Fruit fly (Drosophila melanogaster) whole organism, embryonic: ENCODE data around the gene CG13850.
A peak's percentile ranks its signal among the peaks of the same experiment; 100 is the strongest.

ENCODE experiments used
- ATbp ChIP-seq: fragments of 200-800 bp; sonication (Bioruptor generic); optimal IDR thresholded peaks from 2 replicates; lab custom pipeline; 2017; ENCODE audit warnings: missing biosample characterization, mild to moderate bottlenecking, missing genetic modification characterization, missing genetic modification reagents
- Atf-2 ChIP-seq: fragments of 200-800 bp; sonication (Bioruptor generic); optimal IDR thresholded peaks from 2 replicates; lab custom pipeline; 2016; ENCODE audit warnings: missing biosample characterization, missing genetic modification characterization
- B-H2 ChIP-seq: fragments of 200-800 bp; sonication (Bioruptor generic); optimal IDR thresholded peaks from 2 replicates; lab custom pipeline; 2018; ENCODE audit warnings: missing biosample characterization, mild to moderate bottlenecking, missing genetic modification characterization
- BtbVII ChIP-seq: fragments of 200-800 bp; sonication (Bioruptor generic); optimal IDR thresholded peaks from 3 replicates; lab custom pipeline; 2017; ENCODE audit warnings: missing biosample characterization, mild to moderate bottlenecking, missing genetic modification characterization
- CG11456 ChIP-seq: fragments of 200-800 bp; sonication (Bioruptor generic); IDR thresholded peaks from 3 replicates; pipeline ENCODE4 v1.3.6; 2022; ENCODE audit warnings: missing biosample characterization, missing genetic modification characterization
- CG12155 ChIP-seq: fragments of 200-800 bp; sonication (Bioruptor generic); optimal IDR thresholded peaks from 3 replicates; lab custom pipeline; 2016; ENCODE audit warnings: missing biosample characterization, missing genetic modification characterization
- CG12744 ChIP-seq: fragments of 200-800 bp; sonication (Bioruptor generic); optimal IDR thresholded peaks from 2 replicates; lab custom pipeline; 2016; ENCODE audit warnings: missing biosample characterization, missing genetic modification characterization
- CG13424 ChIP-seq: fragments of 200-800 bp; sonication (Bioruptor generic); optimal IDR thresholded peaks from 2 replicates; lab custom pipeline; 2019; ENCODE audit warnings: missing biosample characterization, mild to moderate bottlenecking, missing genetic modification characterization, moderate library complexity
- CG14014 ChIP-seq: fragments of 200-800 bp; sonication (Bioruptor generic); IDR thresholded peaks from 2 replicates; pipeline ENCODE4 v1.3.6; 2022; ENCODE audit warnings: missing biosample characterization, missing genetic modification characterization
- CG17186 ChIP-seq: fragments of 200-800 bp; sonication (Bioruptor generic); optimal IDR thresholded peaks from 3 replicates; lab custom pipeline; 2017; ENCODE audit warnings: missing biosample characterization, missing genetic modification reagents, missing genetic modification characterization
- CG17829 ChIP-seq: fragments of 200-800 bp; optimal IDR thresholded peaks from 2 replicates; lab custom pipeline; 2019; ENCODE audit warnings: missing biosample characterization, mild to moderate bottlenecking, missing genetic modification characterization, moderate library complexity
- CG1792 ChIP-seq: fragments of 200-800 bp; sonication (Bioruptor generic); optimal IDR thresholded peaks from 2 replicates; lab custom pipeline; 2016; ENCODE audit warnings: missing biosample characterization, missing genetic modification characterization
- CG18011 ChIP-seq: fragments of 200-800 bp; sonication (Bioruptor generic); optimal IDR thresholded peaks from 2 replicates; lab custom pipeline; 2017; ENCODE audit warnings: missing biosample characterization, missing genetic modification characterization, mild to moderate bottlenecking, moderate library complexity, missing genotype
- CG2889 ChIP-seq: fragments of 200-800 bp; sonication (Bioruptor generic); IDR thresholded peaks from 3 replicates; pipeline ENCODE4 v1.3.6; 2022; ENCODE audit warnings: missing biosample characterization, missing genetic modification characterization
- CG31365 ChIP-seq: fragments of 200-800 bp; sonication (Bioruptor generic); optimal IDR thresholded peaks from 2 replicates; lab custom pipeline; 2018; ENCODE audit warnings: missing biosample characterization, mild to moderate bottlenecking, missing genetic modification characterization
- CG31388 ChIP-seq: fragments of 200-800 bp; sonication (Bioruptor generic); optimal IDR thresholded peaks from 2 replicates; lab custom pipeline; 2016; ENCODE audit warnings: missing biosample characterization, missing genetic modification characterization
- CG3407 ChIP-seq: fragments of 200-800 bp; sonication (Bioruptor generic); optimal IDR thresholded peaks from 2 replicates; lab custom pipeline; 2018; ENCODE audit warnings: missing biosample characterization, mild to moderate bottlenecking, missing genetic modification characterization
- CG34376 ChIP-seq: fragments of 200-800 bp; sonication (Bioruptor generic); optimal IDR thresholded peaks from 2 replicates; lab custom pipeline; 2018; ENCODE audit warnings: missing biosample characterization, mild to moderate bottlenecking, missing genetic modification characterization
- CG34422 ChIP-seq: fragments of 200-800 bp; sonication (Bioruptor generic); IDR thresholded peaks from 3 replicates; pipeline ENCODE4 v1.3.6; 2022; ENCODE audit warnings: missing biosample characterization, missing genetic modification characterization
- CG4282 ChIP-seq: fragments of 200-800 bp; sonication (Bioruptor generic); optimal IDR thresholded peaks from 2 replicates; lab custom pipeline; 2016; ENCODE audit warnings: missing biosample characterization, missing genetic modification characterization
- CG4424 ChIP-seq: fragments of 200-800 bp; sonication (Bioruptor generic); optimal IDR thresholded peaks from 3 replicates; lab custom pipeline; 2016; ENCODE audit warnings: missing biosample characterization, missing genetic modification characterization
- CG4820 ChIP-seq: fragments of 200-800 bp; sonication (Bioruptor generic); optimal IDR thresholded peaks from 3 replicates; lab custom pipeline; 2016; ENCODE audit warnings: missing biosample characterization, missing genetic modification characterization
- CG5953 ChIP-seq: fragments of 200-800 bp; sonication (Bioruptor generic); IDR thresholded peaks from 2 replicates; pipeline ENCODE4 v1.3.6; 2022; ENCODE audit warnings: missing biosample characterization, missing genetic modification characterization
- CG7928 ChIP-seq: fragments of 200-800 bp; sonication (Bioruptor generic); optimal IDR thresholded peaks from 2 replicates; lab custom pipeline; 2017; ENCODE audit warnings: missing biosample characterization, mild to moderate bottlenecking, missing genetic modification characterization
- CG9215 ChIP-seq: fragments of 200-800 bp; sonication (Bioruptor generic); IDR thresholded peaks from 2 replicates; pipeline ENCODE4 v1.3.6; 2022; ENCODE audit warnings: missing biosample characterization, missing genetic modification characterization
- D19B ChIP-seq: fragments of 200-800 bp; sonication (Bioruptor generic); optimal IDR thresholded peaks from 2 replicates; lab custom pipeline; 2017; ENCODE audit warnings: missing biosample characterization, mild to moderate bottlenecking, missing genetic modification characterization
- Dad ChIP-seq: fragments of 200-800 bp; sonication (Bioruptor generic); optimal IDR thresholded peaks from 3 replicates; lab custom pipeline; 2016; ENCODE audit warnings: missing biosample characterization, missing genetic modification characterization
- Gsc ChIP-seq: fragments of 200-800 bp; sonication (Bioruptor generic); IDR thresholded peaks from 2 replicates; pipeline ENCODE4 v1.3.6; 2022; ENCODE audit warnings: missing biosample characterization, missing genetic modification characterization
- HmgD ChIP-seq: fragments of 200-800 bp; sonication (Bioruptor generic); optimal IDR thresholded peaks from 3 replicates; lab custom pipeline; 2016; ENCODE audit warnings: missing biosample characterization, missing genetic modification characterization
- Hmx ChIP-seq: fragments of 200-800 bp; sonication (Bioruptor generic); optimal IDR thresholded peaks from 2 replicates; lab custom pipeline; 2016; ENCODE audit warnings: missing biosample characterization, missing genetic modification characterization
- Lhr ChIP-seq: fragments of 200-800 bp; sonication (Bioruptor generic); optimal IDR thresholded peaks from 3 replicates; lab custom pipeline; 2017; ENCODE audit warnings: mild to moderate bottlenecking, missing biosample characterization, missing genetic modification reagents, missing genetic modification characterization
- Meics ChIP-seq: fragments of 200-800 bp; sonication (Bioruptor generic); optimal IDR thresholded peaks from 2 replicates; lab custom pipeline; 2017; ENCODE audit warnings: missing biosample characterization, mild to moderate bottlenecking, missing genetic modification characterization
- Myb ChIP-seq: fragments of 200-800 bp; sonication (Bioruptor generic); optimal IDR thresholded peaks from 2 replicates; lab custom pipeline; 2016; ENCODE audit warnings: missing biosample characterization, missing genetic modification characterization
- Nf-YB ChIP-seq: fragments of 200-800 bp; sonication (Bioruptor generic); optimal IDR thresholded peaks from 3 replicates; lab custom pipeline; 2019; ENCODE audit warnings: missing biosample characterization, mild to moderate bottlenecking, missing genetic modification characterization, moderate library complexity
- Oaz ChIP-seq: fragments of 200-800 bp; sonication (Bioruptor generic); IDR thresholded peaks from 2 replicates; pipeline ENCODE4 v1.3.6; 2022; ENCODE audit warnings: missing biosample characterization, missing genetic modification characterization
- Ptx1 ChIP-seq: fragments of 200-800 bp; sonication (Bioruptor generic); IDR thresholded peaks from 2 replicates; pipeline ENCODE4 v1.3.6; 2022; ENCODE audit warnings: missing biosample characterization, missing genetic modification characterization
- Xbp1 ChIP-seq: fragments of 200-800 bp; sonication (Bioruptor generic); optimal IDR thresholded peaks from 3 replicates; lab custom pipeline; 2016; ENCODE audit warnings: missing biosample characterization, mild to moderate bottlenecking, missing genetic modification characterization
- abd-A ChIP-seq: fragments of 200-800 bp; sonication (Bioruptor generic); optimal IDR thresholded peaks from 3 replicates; lab custom pipeline; 2019; ENCODE audit warnings: missing biosample characterization, mild to moderate bottlenecking, missing genetic modification characterization, moderate library complexity
- bbx ChIP-seq: fragments of 200-800 bp; sonication (Bioruptor generic); IDR thresholded peaks from 2 replicates; pipeline ENCODE4 v1.3.6; 2022; ENCODE audit warnings: missing biosample characterization, missing genetic modification characterization; ENCODE audit not compliant: partially characterized antibody
- ci ChIP-seq: fragments of 200-800 bp; sonication (Bioruptor generic); IDR thresholded peaks from 3 replicates; pipeline ENCODE4 v1.3.6; 2022; ENCODE audit warnings: missing biosample characterization, missing genetic modification characterization
- dmrt11E ChIP-seq: fragments of 200-800 bp; sonication (Bioruptor generic); optimal IDR thresholded peaks from 3 replicates; lab custom pipeline; 2018; ENCODE audit warnings: missing biosample characterization, mild to moderate bottlenecking, missing genetic modification characterization, moderate library complexity
- ems ChIP-seq: fragments of 200-800 bp; sonication (Bioruptor generic); optimal IDR thresholded peaks from 3 replicates; lab custom pipeline; 2016; ENCODE audit warnings: missing biosample characterization, missing genetic modification characterization
- ftz-f1 ChIP-seq: fragments of 200-800 bp; sonication (Bioruptor generic); optimal IDR thresholded peaks from 2 replicates; lab custom pipeline; 2016; ENCODE audit warnings: missing biosample characterization, missing genetic modification characterization
- gcm2 ChIP-seq: fragments of 200-800 bp; sonication (Bioruptor generic); optimal IDR thresholded peaks from 2 replicates; lab custom pipeline; 2016; ENCODE audit warnings: missing biosample characterization, missing genetic modification characterization
- gt ChIP-seq: fragments of 200-800 bp; sonication (Bioruptor generic); IDR thresholded peaks from 2 replicates; pipeline ENCODE4 v1.3.6; 2022; ENCODE audit warnings: missing biosample characterization, missing genetic modification characterization
- run ChIP-seq: fragments of 200-800 bp; sonication (Bioruptor generic); optimal IDR thresholded peaks from 3 replicates; lab custom pipeline; 2018; ENCODE audit warnings: missing biosample characterization, mild to moderate bottlenecking, missing genetic modification characterization
- sens-2 ChIP-seq: fragments of 200-800 bp; sonication (Bioruptor generic); IDR thresholded peaks from 2 replicates; pipeline ENCODE4 v1.3.6; 2022; ENCODE audit warnings: missing biosample characterization, missing genetic modification characterization
- stc ChIP-seq: fragments of 200-800 bp; sonication (Bioruptor generic); IDR thresholded peaks from 2 replicates; pipeline ENCODE4 v1.3.6; 2022; ENCODE audit warnings: missing biosample characterization, missing genetic modification characterization
- tap ChIP-seq: fragments of 200-800 bp; optimal IDR thresholded peaks from 3 replicates; lab custom pipeline; 2019; ENCODE audit warnings: missing biosample characterization, mild to moderate bottlenecking, missing genetic modification characterization, moderate library complexity
- yki ChIP-seq: fragments of >200 bp; optimal IDR thresholded peaks from 3 replicates; lab custom pipeline; 2018

CG13850 gene

DNA sequence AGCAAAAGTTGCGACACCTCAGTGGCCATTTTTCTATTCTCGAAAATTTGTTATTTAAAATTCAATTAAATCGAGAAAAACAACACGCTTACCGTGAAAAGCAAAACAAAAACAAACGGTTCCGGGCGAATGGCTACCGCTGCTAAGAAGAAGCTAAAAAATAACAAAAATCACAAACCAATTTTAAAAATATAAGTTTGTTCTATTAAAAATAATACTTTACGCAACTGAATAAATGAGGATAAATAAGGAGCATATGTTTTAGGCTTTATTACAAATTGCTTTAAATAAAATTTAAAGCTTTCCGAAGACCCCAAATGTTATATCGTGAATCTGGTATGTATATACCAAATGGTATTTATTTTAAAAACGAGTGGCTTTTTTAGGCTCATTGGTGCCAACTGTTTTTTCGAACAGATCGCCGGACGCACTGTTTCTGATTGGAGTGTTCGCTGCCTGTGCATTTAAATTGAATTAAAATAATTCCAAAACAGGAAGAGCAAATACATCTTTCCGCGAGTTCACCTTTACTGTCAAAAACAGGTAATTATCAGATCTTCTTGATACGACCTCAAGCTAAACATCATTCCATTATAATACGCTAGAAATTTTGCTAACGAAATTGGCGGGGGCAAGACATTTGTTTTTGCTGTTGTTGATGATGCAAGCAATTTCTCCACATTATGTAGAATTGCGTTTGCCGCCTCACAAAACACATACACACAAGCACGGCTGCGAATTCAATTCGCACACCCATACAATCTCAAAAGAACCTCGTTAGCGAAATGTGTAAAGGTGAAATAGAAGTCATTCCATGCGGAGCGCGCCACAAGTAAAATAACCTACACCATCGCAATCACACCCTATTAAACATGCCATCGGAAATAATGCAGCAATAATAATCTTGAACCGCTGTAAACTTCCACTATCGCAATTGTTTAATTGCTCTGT, 43.3 kb downstream of the CG13850 start, which contains the start of the genes Polr3F and PyK (continued):
- TF ChIP-seq Hmx (no peak), gt (no peak), Oaz (GFP tag; lab: Robert Waterston, UW) (no peak), stc (GFP tag; lab: Robert Waterston, UW) (no peak), Ptx1 (GFP tag; lab: Robert Waterston, UW) (no peak), yki (no peak), CG18011 (GFP tag; lab: Kevin White, UChicago) (no peak), gcm2 (GFP tag; lab: Kevin White, UChicago) (no peak), dmrt11E (tag; lab: Kevin White, UChicago) (no peak), CG34422 (0 out of 3 replicates have a peak, but pooled peaks have one; percentile 1), Meics (GFP tag; lab: Kevin White, UChicago) (peak; percentile 44), ems (GFP tag; lab: Kevin White, UChicago) (no peak), ftz-f1 (no peak), CG31365 (no peak), D19B (GFP tag; lab: Kevin White, UChicago) (peak; percentile 6), CG4424 (GFP tag; lab: Kevin White, UChicago) (no peak), ci (GFP tag; lab: Robert Waterston, UW) (peak; percentile 33; the same call in 1 of the 3 replicates), Nf-YB (peak; percentile 14), CG14014 (GFP tag; lab: Robert Waterston, UW) (peak; percentile 48; the same call in 1 of the 2 replicates), Dad (GFP tag; lab: Kevin White, UChicago) (peak; percentile 8), CG34376 (GFP tag; lab: Kevin White, UChicago) (no peak), CG4282 (GFP tag; lab: Kevin White, UChicago) (no peak), ATbp (GFP tag; lab: Kevin White, UChicago) (no peak), tap (no peak), CG9215 (GFP tag; lab: Robert Waterston, UW) (no peak), CG2889 (GFP tag; lab: Robert Waterston, UW) (no peak), abd-A (tag; lab: Kevin White, UChicago) (peak; percentile 29), CG13424 (tag; lab: Kevin White, UChicago) (peak; percentile 46), B-H2 (GFP tag; lab: Kevin White, UChicago) (no peak), CG3407 (GFP tag; lab: Kevin White, UChicago) (no peak), CG12744 (GFP tag; lab: Kevin White, UChicago) (no peak), Gsc (GFP tag; lab: Robert Waterston, UW) (no peak), Xbp1 (GFP tag; lab: Kevin White, UChicago) (peak; percentile 30), CG31388 (GFP tag; lab: Kevin White, UChicago) (no peak), CG17829 (tag; lab: Kevin White, UChicago) (peak; percentile 26), BtbVII (GFP tag; lab: Kevin White, UChicago) (no peak), sens-2 (GFP tag; lab: Robert Waterston, UW) (no peak), run (tag; lab: Kevin White, UChicago) (no peak), bbx (GFP tag; lab: Robert Waterston, UW) (no peak), Atf-2 (GFP tag; lab: Kevin White, UChicago) (no peak), Lhr (GFP tag; lab: Kevin White, UChicago) (peak; percentile 34), CG12155 (GFP tag; lab: Kevin White, UChicago) (peak; percentile 5), CG11456 (GFP tag; lab: Robert Waterston, UW) (no peak), CG4820 (GFP tag; lab: Kevin White, UChicago) (no peak), CG17186 (GFP tag; lab: Kevin White, UChicago) (no peak), CG5953 (GFP tag; lab: Robert Waterston, UW) (no peak), HmgD (GFP tag; lab: Kevin White, UChicago) (no peak), Myb (GFP tag; lab: Kevin White, UChicago) (peak; percentile 69), CG7928 (GFP tag; lab: Kevin White, UChicago) (no peak), CG1792 (GFP tag; lab: Kevin White, UChicago) (no peak)
